Worm (Caenorhabditis elegans) whole organism, L2 larva: Measurements from ENCODE around the gene C33H5.1.

Source experiments
- C34F6.9 ChIP-seq: fragments of 150-350 bp; optimal IDR thresholded peaks from 2 replicates; lab custom pipeline; 2014; ENCODE audit warnings: missing biosample characterization, missing genetic modification characterization
- F13H6.1 ChIP-seq: sonication (generic microtip); optimal IDR thresholded peaks from 2 replicates; lab custom pipeline; 2016; ENCODE audit warnings: missing genetic modification characterization, missing compliant biosample characterization
- R02D3.7 ChIP-seq: fragments of 150-350 bp; optimal IDR thresholded peaks from 2 replicates; lab custom pipeline; 2014; ENCODE audit warnings: missing biosample characterization, missing genetic modification characterization
- ZK546.5 ChIP-seq: sonication (generic microtip); optimal IDR thresholded peaks from 2 replicates; lab custom pipeline; 2017; ENCODE audit warnings: missing biosample characterization, missing genetic modification characterization
- alr-1 ChIP-seq: fragments of 150-350 bp; optimal IDR thresholded peaks from 2 replicates; lab custom pipeline; 2014; ENCODE audit warnings: missing biosample characterization, missing genetic modification characterization
- aly-2 ChIP-seq: fragments of 150-350 bp; optimal IDR thresholded peaks from 2 replicates; lab custom pipeline; 2014; ENCODE audit warnings: missing biosample characterization, missing genetic modification characterization
- ama-1 ChIP-seq: fragments of 150-350 bp; optimal IDR thresholded peaks from 2 replicates; lab custom pipeline; 2018; ENCODE audit warnings: inconsistent platforms
- blmp-1 ChIP-seq: sonication (generic microtip); optimal IDR thresholded peaks from 2 replicates; lab custom pipeline; 2017; ENCODE audit warnings: missing genetic modification characterization, mild to moderate bottlenecking, missing compliant biosample characterization, antibody characterized with exemption, moderate library complexity; ENCODE audit not compliant: insufficient read depth
- ceh-16 ChIP-seq: fragments of 150-350 bp; optimal IDR thresholded peaks from 2 replicates; lab custom pipeline; 2014; ENCODE audit warnings: missing biosample characterization, missing genetic modification characterization
- ceh-82 ChIP-seq: fragments of 150-350 bp; optimal IDR thresholded peaks from 2 replicates; lab custom pipeline; 2014; ENCODE audit warnings: missing biosample characterization, missing genetic modification characterization
- crh-2 ChIP-seq: sonication (generic microtip); optimal IDR thresholded peaks from 2 replicates; lab custom pipeline; 2017; ENCODE audit warnings: missing biosample characterization, missing genetic modification characterization
- dmd-4 ChIP-seq: sonication (generic microtip); optimal IDR thresholded peaks from 2 replicates; lab custom pipeline; 2017; ENCODE audit warnings: missing biosample characterization, missing genetic modification characterization
- egl-27 ChIP-seq: sonication (generic microtip); optimal IDR thresholded peaks from 3 replicates; lab custom pipeline; 2017; ENCODE audit warnings: missing biosample characterization, missing genetic modification reagents, missing genetic modification characterization
- elt-3 ChIP-seq: sonication (generic microtip); optimal IDR thresholded peaks from 2 replicates; lab custom pipeline; 2017; ENCODE audit warnings: missing biosample characterization, missing genetic modification characterization
- fos-1 ChIP-seq: fragments of 150-350 bp; optimal IDR thresholded peaks from 2 replicates; lab custom pipeline; 2014; ENCODE audit warnings: missing biosample characterization, missing genetic modification characterization
- gmeb-1 ChIP-seq: fragments of 150-350 bp; optimal IDR thresholded peaks from 2 replicates; lab custom pipeline; 2014; ENCODE audit warnings: missing biosample characterization, missing genetic modification characterization
- lin-11 ChIP-seq: fragments of 150-350 bp; sonication (generic microtip); optimal IDR thresholded peaks from 2 replicates; lab custom pipeline; 2014; ENCODE audit warnings: missing biosample characterization, missing genetic modification characterization, inconsistent platforms, mixed read lengths
- lin-39 ChIP-seq: fragments of 150-350 bp; optimal IDR thresholded peaks from 2 replicates; lab custom pipeline; 2014; ENCODE audit warnings: missing biosample characterization, missing genetic modification reagents, missing genetic modification characterization
- lsy-2 ChIP-seq, 2 experiments: fragments of 150-350 bp in 1 of 2; sonication (generic microtip) in 1 of 2; optimal IDR thresholded peaks; 2 replicates each; lab custom pipeline; 2014 to 2017; ENCODE audit warnings: missing biosample characterization in 2 of 2, missing genetic modification characterization in 2 of 2
- mab-5 ChIP-seq: fragments of 150-350 bp; optimal IDR thresholded peaks from 2 replicates; lab custom pipeline; 2014; ENCODE audit warnings: missing biosample characterization, missing genetic modification characterization
- mdl-1 ChIP-seq, 2 experiments: fragments of 150-350 bp in 1 of 2; sonication (generic microtip) in 1 of 2; optimal IDR thresholded peaks; 2 replicates each; lab custom pipeline; 2017; ENCODE audit warnings: missing biosample characterization in 2 of 2, missing genetic modification characterization in 2 of 2
- nhr-10 ChIP-seq: sonication (generic microtip); optimal IDR thresholded peaks from 2 replicates; lab custom pipeline; 2017; ENCODE audit warnings: missing biosample characterization, missing genetic modification characterization
- nhr-11 ChIP-seq: fragments of 150-350 bp; optimal IDR thresholded peaks from 2 replicates; lab custom pipeline; 2014; ENCODE audit warnings: missing biosample characterization, missing genetic modification characterization
- nhr-12 ChIP-seq: fragments of 150-350 bp; optimal IDR thresholded peaks from 2 replicates; lab custom pipeline; 2014; ENCODE audit warnings: missing biosample characterization, missing genetic modification characterization
- nhr-129 ChIP-seq: fragments of 150-350 bp; optimal IDR thresholded peaks from 2 replicates; lab custom pipeline; 2014; ENCODE audit warnings: missing biosample characterization, missing genetic modification characterization
- nhr-21 ChIP-seq: fragments of 150-350 bp; optimal IDR thresholded peaks from 2 replicates; lab custom pipeline; 2014; ENCODE audit warnings: missing biosample characterization, missing genetic modification characterization
- nhr-23 ChIP-seq: fragments of 150-350 bp; optimal IDR thresholded peaks from 2 replicates; lab custom pipeline; 2014; ENCODE audit warnings: missing biosample characterization, missing genetic modification reagents, missing genetic modification characterization
- nhr-237 ChIP-seq: fragments of 150-350 bp; optimal IDR thresholded peaks from 2 replicates; lab custom pipeline; 2014; ENCODE audit warnings: missing biosample characterization, missing genetic modification characterization
- nhr-25 ChIP-seq: fragments of 150-350 bp; sonication (generic microtip); optimal IDR thresholded peaks from 3 replicates; lab custom pipeline; 2014; ENCODE audit warnings: missing biosample characterization, missing genetic modification characterization
- nhr-6 ChIP-seq: fragments of 150-350 bp; optimal IDR thresholded peaks from 2 replicates; lab custom pipeline; 2014; ENCODE audit warnings: missing biosample characterization, missing genetic modification characterization
- nhr-77 ChIP-seq: fragments of 150-350 bp; optimal IDR thresholded peaks from 2 replicates; lab custom pipeline; 2014; ENCODE audit warnings: missing biosample characterization, missing genetic modification characterization
- sem-4 ChIP-seq: fragments of 150-350 bp; optimal IDR thresholded peaks from 2 replicates; lab custom pipeline; 2014; ENCODE audit warnings: missing biosample characterization, missing genetic modification reagents, missing genetic modification characterization
- skn-1 ChIP-seq: sonication (generic microtip); optimal IDR thresholded peaks from 2 replicates; lab custom pipeline; 2017; ENCODE audit warnings: missing biosample characterization, missing genetic modification characterization
- sma-3 ChIP-seq: sonication (generic microtip); optimal IDR thresholded peaks from 2 replicates; lab custom pipeline; 2016; ENCODE audit warnings: missing genetic modification reagents, missing genetic modification characterization, missing compliant biosample characterization
- sma-9 ChIP-seq, 2 experiments: fragments of 150-350 bp in 1 of 2; sonication (generic microtip) in 1 of 2; optimal IDR thresholded peaks; 2 replicates each; lab custom pipeline; 2014 to 2016; ENCODE audit warnings: missing genetic modification characterization in 2 of 2, mild to moderate bottlenecking in 1 of 2, missing biosample characterization in 1 of 2, missing compliant biosample characterization in 1 of 2, missing genetic modification reagents in 1 of 2, moderate library complexity in 1 of 2
- unc-62 ChIP-seq: fragments of 150-350 bp; optimal IDR thresholded peaks from 2 replicates; lab custom pipeline; 2014; ENCODE audit warnings: missing biosample characterization, missing genetic modification reagents, missing genetic modification characterization
- zag-1 ChIP-seq: fragments of 150-350 bp; optimal IDR thresholded peaks from 2 replicates; lab custom pipeline; 2014; ENCODE audit warnings: missing biosample characterization, missing genetic modification characterization
- ztf-11 ChIP-seq: sonication (generic microtip); optimal IDR thresholded peaks from 2 replicates; lab custom pipeline; 2017; ENCODE audit warnings: missing biosample characterization, missing genetic modification characterization
- ztf-4 ChIP-seq: fragments of 150-350 bp; optimal IDR thresholded peaks from 2 replicates; lab custom pipeline; 2014; ENCODE audit warnings: missing biosample characterization, missing genetic modification characterization

Gene C33H5.1

DNA sequence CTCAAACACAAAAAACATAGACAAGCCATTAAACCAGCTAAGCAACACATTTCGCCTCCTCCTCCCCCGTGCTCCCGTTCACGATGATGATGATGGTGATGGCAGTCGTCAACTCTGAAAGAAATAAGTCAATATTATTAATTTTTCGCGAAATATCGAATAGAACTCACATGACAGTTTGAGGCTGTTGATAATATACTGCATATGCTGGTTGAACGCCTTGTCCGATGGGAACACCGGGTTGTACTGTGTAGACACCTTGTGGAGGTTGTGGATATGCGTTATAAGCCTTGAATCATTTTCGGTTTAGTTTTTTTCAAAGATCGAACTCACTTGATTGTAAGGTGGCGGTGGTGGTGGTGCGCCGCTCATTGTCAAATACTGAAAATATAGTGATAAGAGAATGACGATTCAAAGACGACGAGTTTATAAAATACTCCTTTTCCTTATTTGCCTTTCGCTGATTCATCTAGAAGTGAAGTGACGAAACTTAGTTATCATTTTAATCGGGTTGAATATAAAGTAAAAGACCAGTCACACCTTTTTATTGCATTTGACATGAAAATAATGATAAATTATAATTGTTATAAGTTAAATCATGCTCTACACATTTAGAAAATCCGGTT, 16.8 kb upstream of the C33H5.1 start, which contains the start of gene C33H5.13:
Gene C33H5.13 (minus strand): TSS at position 443 of the 626 bp plus-strand sequence.
- TF ChIP-seq sma-9 (GFP tag; optimal IDR thresholded peaks at IDR 0.05; lab: Kevin White, UChicago) (peak; percentile 13), sma-9 (tag; optimal IDR thresholded peaks at IDR 0.05; lab: Kevin White, UChicago) (no peak), ceh-82 (tag; lab: Kevin White, UChicago) (no peak), alr-1 (no peak), C34F6.9 (tag; lab: Kevin White, UChicago) (no peak), ama-1 (no peak), ztf-11 (no peak), nhr-129 (peak; percentile 7), ztf-4 (tag; lab: Kevin White, UChicago) (no peak), crh-2 (tag; lab: Kevin White, UChicago) (peak; percentile 32), fos-1 (tag; lab: Kevin White, UChicago) (peak; percentile 97), skn-1 (peak; percentile 35)

DNA sequence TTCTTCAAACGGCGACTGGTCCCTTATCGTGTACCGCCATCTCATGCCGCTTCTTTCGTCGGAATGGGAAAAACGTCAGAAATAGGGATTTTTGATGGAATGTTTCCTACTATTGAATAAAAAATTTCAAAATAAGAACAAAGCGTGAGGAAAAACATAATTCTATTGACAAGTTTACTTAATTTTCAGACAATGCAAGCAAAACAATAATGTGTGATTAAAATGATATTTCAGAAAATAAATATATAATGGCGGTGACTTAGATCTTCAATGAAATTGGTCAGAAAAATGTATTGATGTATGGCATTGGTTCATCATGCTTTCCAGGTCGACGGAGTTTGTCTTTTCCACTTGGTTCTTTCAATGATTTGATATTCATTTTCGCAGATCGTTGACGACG, 14.0 kb upstream of the C33H5.1 start, which contains the start of gene ntp-1:
Gene ntp-1 (minus strand): TSS at position 101 of the 400 bp plus-strand sequence.
- TF ChIP-seq skn-1 (no peak), dmd-4 (no peak), sem-4 (tag; lab: Kevin White, UChicago) (no peak), mdl-1 (tag; optimal IDR thresholded peaks at IDR 0.05; lab: Kevin White, UChicago) (no peak), nhr-6 (no peak), nhr-77 (tag; lab: Kevin White, UChicago) (no peak), ztf-11 (no peak), gmeb-1 (tag; lab: Kevin White, UChicago) (no peak), sma-9 (GFP tag; optimal IDR thresholded peaks at IDR 0.05; lab: Kevin White, UChicago) (no peak), sma-9 (tag; optimal IDR thresholded peaks at IDR 0.05; lab: Kevin White, UChicago) (no peak), R02D3.7 (tag; lab: Kevin White, UChicago) (no peak), nhr-237 (tag; lab: Kevin White, UChicago) (no peak), nhr-129 (no peak), nhr-10 (tag; lab: Kevin White, UChicago) (no peak), unc-62 (GFP tag; lab: Kevin White, UChicago) (no peak), alr-1 (no peak), lin-11 (no peak), nhr-21 (no peak)

DNA sequence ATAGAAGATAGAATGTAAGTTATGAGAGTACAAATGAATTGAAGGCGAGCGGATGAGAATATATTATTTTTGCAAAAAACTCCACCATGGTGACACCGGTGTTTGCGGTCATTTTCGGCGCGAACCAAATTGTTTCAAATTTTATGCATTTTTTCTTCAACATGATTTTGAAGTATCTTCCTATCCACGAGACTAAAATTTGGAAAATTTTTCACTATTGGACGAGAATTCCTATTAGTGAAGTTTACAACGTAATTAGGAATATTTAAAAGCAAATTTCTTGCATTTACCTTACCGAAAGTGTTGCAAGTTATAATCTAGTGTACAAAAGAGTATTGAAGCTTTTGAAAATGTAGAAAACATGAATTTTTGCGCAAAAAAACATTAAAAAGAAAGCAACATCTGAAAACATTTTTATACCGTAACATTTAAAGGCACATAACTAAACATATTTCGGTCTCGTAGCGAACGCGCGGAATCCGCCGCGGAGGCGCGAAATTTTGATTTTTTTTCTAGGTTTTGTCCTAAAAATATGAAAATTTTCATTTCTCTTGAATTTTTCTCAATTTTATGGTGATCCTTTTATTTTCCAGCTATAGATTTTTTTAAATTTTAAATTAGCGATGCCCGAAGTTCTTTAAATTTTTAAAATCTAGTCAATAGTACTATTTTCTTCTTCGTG, 12.1 kb upstream of the C33H5.1 start, which contains the start of gene sgo-1:
Gene sgo-1 (minus strand): TSS at position 51 of the 682 bp plus-strand sequence.
- TF ChIP-seq F13H6.1 (tag; lab: Kevin White, UChicago) (no peak), ama-1 (no peak), egl-27 (no peak), lin-39 (tag; lab: Kevin White, UChicago) (no peak), ztf-11 (no peak), ZK546.5 (tag; lab: Kevin White, UChicago) (no peak), ceh-82 (tag; lab: Kevin White, UChicago) (no peak), nhr-12 (tag; lab: Kevin White, UChicago) (no peak), aly-2 (tag; lab: Kevin White, UChicago) (no peak), mab-5 (tag; lab: Kevin White, UChicago) (no peak), nhr-25 (no peak), nhr-11 (tag; lab: Kevin White, UChicago) (no peak), elt-3 (tag; lab: Kevin White, UChicago) (no peak), nhr-23 (tag; lab: Kevin White, UChicago) (no peak), ztf-4 (tag; lab: Kevin White, UChicago) (no peak), lsy-2 (tag; optimal IDR thresholded peaks at IDR 0.05; lab: Kevin White, UChicago) (no peak), R02D3.7 (tag; lab: Kevin White, UChicago) (no peak), gmeb-1 (tag; lab: Kevin White, UChicago) (no peak)

DNA sequence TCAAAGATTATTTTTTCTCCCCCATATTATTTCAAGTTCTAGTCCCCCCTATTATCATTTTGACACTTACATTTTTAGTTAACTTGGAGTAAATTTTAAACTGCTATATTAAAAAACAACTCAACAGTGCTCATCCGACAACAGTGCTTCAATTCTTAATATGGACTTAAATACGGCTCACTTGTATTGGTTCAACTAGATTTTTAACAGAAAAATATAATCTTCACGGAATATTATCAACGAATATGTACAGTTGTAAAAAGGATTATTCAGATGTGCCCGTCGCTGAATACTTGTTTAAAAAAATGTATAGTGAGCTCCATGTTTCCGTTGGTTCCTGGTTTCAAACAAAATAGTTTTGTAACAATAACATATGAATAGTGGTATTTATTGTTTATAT, 8.4 kb upstream of the C33H5.1 start:
- TF ChIP-seq mab-5 (tag; lab: Kevin White, UChicago): no peak
- TF ChIP-seq ceh-16 (tag; lab: Kevin White, UChicago): no peak
- TF ChIP-seq egl-27: no peak
- no peak for TF ChIP-seq skn-1
- TF ChIP-seq lsy-2 (tag; optimal IDR thresholded peaks at IDR 0.05; lab: Kevin White, UChicago): no peak
- no peak for TF ChIP-seq ama-1
- no peak for TF ChIP-seq blmp-1
- TF ChIP-seq crh-2 (tag; lab: Kevin White, UChicago): no peak
- TF ChIP-seq ZK546.5 (tag; lab: Kevin White, UChicago): no peak
- no peak for TF ChIP-seq R02D3.7 (tag; lab: Kevin White, UChicago)
- no peak for TF ChIP-seq F13H6.1 (tag; lab: Kevin White, UChicago)
- no peak for TF ChIP-seq sma-3 (GFP tag; lab: Kevin White, UChicago)
- no peak for TF ChIP-seq zag-1
- TF ChIP-seq nhr-23 (tag; lab: Kevin White, UChicago): no peak
- no peak for TF ChIP-seq nhr-25
- no peak for TF ChIP-seq gmeb-1 (tag; lab: Kevin White, UChicago)
- no peak for TF ChIP-seq unc-62 (GFP tag; lab: Kevin White, UChicago)
- no peak for TF ChIP-seq fos-1 (tag; lab: Kevin White, UChicago)
- no peak for TF ChIP-seq nhr-6
